Worm (Caenorhabditis elegans): Measurements from ENCODE around the gene F34D10.3.

ce11 chrIII:3724880-3725279 lies 9.2 kb upstream of the F34D10.3 start, which contains the start of gene C14B1.12:
- no peak for TF ChIP-seq W03F9.2 (tag; optimal IDR thresholded peaks at IDR 0.05)
- no peak for TF ChIP-seq him-1 (tag; optimal IDR thresholded peaks at IDR 0.05)

Measured in whole organism, L4/young adult.